Worm (Caenorhabditis elegans): ENCODE data around the gene ZK643.5.
A peak's percentile ranks its signal among the peaks of the same experiment; 100 is the strongest.
"Not testable (repeated sequence)": the region's sequence is repeated elsewhere in the genome, so short reads cannot be mapped to it uniquely, and the experiment has no call there.

ZK643.5 gene

DNA sequence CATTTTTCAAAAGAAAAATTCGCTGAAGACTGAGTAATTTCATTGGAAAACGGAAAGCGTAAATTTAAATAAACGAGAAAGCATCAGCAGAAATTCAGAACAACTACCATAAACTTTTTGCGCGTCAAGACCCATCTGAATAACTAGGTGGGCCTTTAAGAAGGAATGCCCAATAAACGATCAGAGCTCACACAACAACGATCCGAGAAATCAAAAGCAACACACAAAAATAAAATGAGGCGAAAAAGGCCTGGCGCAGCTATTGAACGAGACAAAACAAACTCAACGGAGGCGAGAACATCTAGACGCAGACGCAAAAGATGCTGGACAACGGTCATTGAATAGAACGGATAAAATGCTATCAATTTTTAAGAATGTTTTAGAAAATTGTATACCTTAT, 42.9 kb upstream of the ZK643.5 start:
- TF ChIP-seq madf-2 (tag; optimal IDR thresholded peaks at IDR 0.05) (no peak), K09A11.1 (tag; optimal IDR thresholded peaks at IDR 0.05; ENCODE audit: insufficient read depth) (no peak), lim-6 (tag; optimal IDR thresholded peaks at IDR 0.05) (no peak), unc-42 (tag; optimal IDR thresholded peaks at IDR 0.05) (no peak), ceh-48 (tag; optimal IDR thresholded peaks at IDR 0.05) (no peak), ceh-34 (tag; optimal IDR thresholded peaks at IDR 0.05) (no peak), ama-1 (optimal IDR thresholded peaks at IDR 0.05) (no peak), hlh-6 (tag; optimal IDR thresholded peaks at IDR 0.05) (no peak), syd-9 (tag; optimal IDR thresholded peaks at IDR 0.05) (no peak), unc-3 (GFP tag; conservative IDR thresholded peaks at IDR 0.05) (no peak), unc-3 (tag; optimal IDR thresholded peaks at IDR 0.05) (no peak), Y22D7AL.16 (tag; optimal IDR thresholded peaks at IDR 0.05) (no peak), hlh-13 (GFP tag; optimal IDR thresholded peaks at IDR 0.05) (no peak), sox-2 (GFP tag; IDR thresholded peaks at IDR 0.05) (no peak), npax-4 (tag; optimal IDR thresholded peaks at IDR 0.05) (no peak), C08G9.2 (tag; optimal IDR thresholded peaks at IDR 0.05) (no peak), nhr-232 (tag; optimal IDR thresholded peaks at IDR 0.05) (no peak), nfya-1 (tag; optimal IDR thresholded peaks at IDR 0.05) (no peak), ceh-19 (GFP tag; optimal IDR thresholded peaks at IDR 0.05) (no peak), gmeb-2 (tag; optimal IDR thresholded peaks at IDR 0.05) (no peak), ref-2 (tag; optimal IDR thresholded peaks at IDR 0.05) (no peak)

DNA sequence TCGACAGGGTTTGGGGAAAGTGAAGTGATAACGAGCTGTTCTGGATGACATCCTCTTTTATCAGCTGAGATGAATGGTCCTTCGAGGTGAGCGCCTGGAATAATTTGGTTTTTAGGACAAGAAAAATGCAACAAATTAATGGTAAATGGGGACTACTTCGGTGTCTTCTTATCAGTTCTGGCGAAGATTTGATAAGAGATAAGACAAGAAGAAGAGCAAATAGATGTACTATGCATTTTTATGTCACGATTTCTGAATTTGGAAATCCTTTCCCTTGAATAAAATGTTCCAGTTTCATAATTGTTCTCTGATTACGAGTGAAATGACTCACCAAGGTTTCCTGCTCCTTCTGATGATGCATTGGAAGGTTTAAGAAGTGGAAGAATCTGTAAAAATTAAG, 41.8 kb upstream of the ZK643.5 start:
- TF ChIP-seq sox-4 (tag; optimal IDR thresholded peaks at IDR 0.05) (no peak), elt-2 (tag; optimal IDR thresholded peaks at IDR 0.05) (peak; percentile 88), T23F11.4 (GFP tag; optimal IDR thresholded peaks at IDR 0.05) (no peak)

DNA sequence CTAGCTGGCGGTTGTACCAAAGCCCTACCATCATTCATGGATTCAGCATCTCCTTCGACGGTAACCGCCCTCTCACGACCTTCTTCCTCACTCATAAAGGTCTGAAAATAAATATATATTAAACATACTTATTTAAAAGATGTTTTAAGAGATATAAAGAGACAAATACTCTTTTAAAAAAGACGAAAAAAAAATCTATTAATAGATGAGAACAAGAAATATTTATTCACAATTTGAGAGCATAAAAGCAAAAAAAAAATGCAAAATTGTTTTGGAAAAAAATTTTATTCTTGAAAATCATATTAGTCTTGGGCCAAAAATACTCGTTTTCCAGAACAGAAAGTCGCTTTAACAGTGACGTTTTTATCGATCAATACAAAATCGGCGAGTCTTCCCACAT, 40.7 kb upstream of the ZK643.5 start, which contains the start of gene skat-1:
Gene skat-1, minus strand, starts transcription at position 101 of the 400 bp plus-strand sequence.
- TF ChIP-seq ets-4 (tag; optimal IDR thresholded peaks at IDR 0.05): no peak
- no peak for TF ChIP-seq sox-4 (tag; optimal IDR thresholded peaks at IDR 0.05)
- TF ChIP-seq ceh-24 (tag; optimal IDR thresholded peaks at IDR 0.05): no peak
- TF ChIP-seq ttx-3 (tag; optimal IDR thresholded peaks at IDR 0.05): no peak
- TF ChIP-seq hlh-30 (tag; optimal IDR thresholded peaks at IDR 0.05; ENCODE audit: insufficient read depth): no peak
- TF ChIP-seq hlh-8 (tag; optimal IDR thresholded peaks at IDR 0.05): no peak
- no peak for TF ChIP-seq fkh-6 (tag; optimal IDR thresholded peaks at IDR 0.05)
- TF ChIP-seq K09A11.1 (tag; optimal IDR thresholded peaks at IDR 0.05; ENCODE audit: insufficient read depth): no peak
- no peak for TF ChIP-seq hlh-13 (GFP tag; optimal IDR thresholded peaks at IDR 0.05)
- TF ChIP-seq pax-1 (tag; optimal IDR thresholded peaks at IDR 0.05): no peak
- no peak for TF ChIP-seq C38D4.7 (GFP tag; optimal IDR thresholded peaks at IDR 0.05)
- no peak for TF ChIP-seq dmd-4 (tag; optimal IDR thresholded peaks at IDR 0.05; ENCODE audit: borderline replicate concordance)
- no peak for TF ChIP-seq Y22D7AL.16 (tag; optimal IDR thresholded peaks at IDR 0.05)
- TF ChIP-seq eyg-1 (tag; optimal IDR thresholded peaks at IDR 0.05): no peak
- no peak for TF ChIP-seq elt-2 (tag; optimal IDR thresholded peaks at IDR 0.05)

- not testable (repeated sequence) for TF ChIP-seq hlh-15 (tag; optimal IDR thresholded peaks at IDR 0.05); lim-6 (tag; optimal IDR thresholded peaks at IDR 0.05); unc-55 (GFP tag; optimal IDR thresholded peaks at IDR 0.05)
Measured at ce11 chrIII:8989752-8990151, 33.8 kb upstream of the ZK643.5 start, which contains the start of gene R08D7.7. Gene R08D7.7 (plus strand): TSS chrIII:8990052.

ce11 chrIII:8988544-8988943, 32.5 kb upstream of the ZK643.5 start:
- no peak for TF ChIP-seq sox-2 (GFP tag; IDR thresholded peaks at IDR 0.05)
- no peak for TF ChIP-seq sox-4 (tag; optimal IDR thresholded peaks at IDR 0.05)
- no peak for TF ChIP-seq unc-3 (GFP tag; conservative IDR thresholded peaks at IDR 0.05)
- no peak for TF ChIP-seq unc-3 (tag; optimal IDR thresholded peaks at IDR 0.05)
- TF ChIP-seq ceh-9 (tag; optimal IDR thresholded peaks at IDR 0.05): no peak
- no peak for TF ChIP-seq elt-2 (tag; optimal IDR thresholded peaks at IDR 0.05)
- TF ChIP-seq rnt-1 (tag; optimal IDR thresholded peaks at IDR 0.05): no peak
- TF ChIP-seq madf-2 (tag; optimal IDR thresholded peaks at IDR 0.05): no peak
- no peak for TF ChIP-seq ceh-30 (tag; optimal IDR thresholded peaks at IDR 0.05)
- TF ChIP-seq ref-2 (tag; optimal IDR thresholded peaks at IDR 0.05): no peak
- TF ChIP-seq hlh-13 (GFP tag; optimal IDR thresholded peaks at IDR 0.05): no peak
- no peak for TF ChIP-seq ceh-34 (tag; optimal IDR thresholded peaks at IDR 0.05)
- TF ChIP-seq ceh-24 (tag; optimal IDR thresholded peaks at IDR 0.05): no peak
- TF ChIP-seq ahr-1 (tag; optimal IDR thresholded peaks at IDR 0.05): no peak
- TF ChIP-seq pat-9 (tag; optimal IDR thresholded peaks at IDR 0.05): no peak
- TF ChIP-seq ceh-18 (tag; optimal IDR thresholded peaks at IDR 0.05): no peak
